Worm (Caenorhabditis elegans) whole organism, L2 larva: ENCODE results near the gene letm-1.

ENCODE experiments used
- elt-3 ChIP-seq: sonication (generic microtip); optimal IDR thresholded peaks from 2 replicates; lab custom pipeline; 2017; ENCODE audit warnings: missing biosample characterization, missing genetic modification characterization
- nhr-12 ChIP-seq: fragments of 150-350 bp; optimal IDR thresholded peaks from 2 replicates; lab custom pipeline; 2014; ENCODE audit warnings: missing biosample characterization, missing genetic modification characterization

- TF ChIP-seq nhr-12 (tag; lab: Kevin White, UChicago) (no peak), elt-3 (no peak)
Observed at ce11 chrV:13645848-13646578, 15.0 kb upstream of the letm-1 start.
